Fruit fly (Drosophila melanogaster): ENCODE results near the gene slp2.

slp2 gene

DNA sequence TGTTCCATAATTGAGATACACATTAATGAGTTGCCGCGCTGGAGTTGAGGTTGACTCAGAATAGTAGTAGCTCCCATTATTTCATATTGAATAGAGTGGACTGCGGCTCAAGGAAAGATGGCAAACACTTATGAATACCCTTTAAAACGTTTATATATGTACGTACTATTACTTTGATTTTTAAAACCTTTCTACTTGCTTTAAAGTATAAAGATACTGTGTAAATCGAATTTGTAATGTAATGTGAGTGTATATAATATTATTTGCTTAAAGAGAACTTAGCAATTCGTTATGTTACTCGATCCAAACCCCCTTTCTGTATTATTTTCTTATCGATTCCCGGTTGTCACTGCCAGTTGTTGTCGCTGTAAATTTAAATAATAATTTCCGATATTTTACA is 14.7 kb downstream of the slp2 start (continued):
- TF ChIP-seq hkb (optimal IDR thresholded peaks at IDR 0.05) (no peak), hkb (GFP tag; IDR thresholded peaks at IDR 0.05) (no peak), CG1529 (GFP tag; optimal IDR thresholded peaks at IDR 0.05) (peak; percentile 42), CoRest (tag; optimal IDR thresholded peaks at IDR 0.05) (peak; percentile 51)

DNA sequence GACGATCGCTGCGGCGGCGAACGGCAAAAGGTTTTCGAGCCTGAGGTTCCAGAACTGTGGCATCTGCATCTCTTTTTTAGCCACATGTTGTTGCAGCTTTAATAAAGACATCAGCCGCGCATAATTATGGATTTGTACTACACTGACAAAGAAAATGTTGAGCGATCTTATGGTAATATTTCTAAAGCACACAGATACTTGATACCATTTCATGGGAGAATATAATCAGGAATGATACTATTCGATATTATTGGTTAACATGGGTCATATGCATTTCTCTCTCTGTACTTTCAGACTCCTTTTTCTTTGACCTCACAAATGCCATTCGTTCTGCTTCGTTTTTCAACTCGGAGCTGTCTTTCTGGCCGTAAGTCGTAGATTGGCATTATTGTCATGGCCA is 15.5 kb downstream of the slp2 start:
- no peak for TF ChIP-seq CG2116 (GFP tag; optimal IDR thresholded peaks at IDR 0.05)
- no peak for TF ChIP-seq ems (GFP tag; optimal IDR thresholded peaks at IDR 0.05)
- peak; percentile 61 for TF ChIP-seq CG6689 (GFP tag; IDR thresholded peaks at IDR 0.05)
- TF ChIP-seq NC2α (GFP tag; optimal IDR thresholded peaks at IDR 0.05) = no peak
- no peak for TF ChIP-seq crol (GFP tag; IDR thresholded peaks at IDR 0.05)
- TF ChIP-seq nmo (GFP tag; optimal IDR thresholded peaks at IDR 0.05) = peak; percentile 61
- no peak for TF ChIP-seq CG14441 (GFP tag; IDR thresholded peaks at IDR 0.05)
- peak; percentile 62 for TF ChIP-seq CG10267 (tag; optimal IDR thresholded peaks at IDR 0.05)
- peak; percentile 47 for TF ChIP-seq CG4424 (GFP tag; optimal IDR thresholded peaks at IDR 0.05)
- no peak for TF ChIP-seq CG11085 (GFP tag; IDR thresholded peaks at IDR 0.05)
- no peak for TF ChIP-seq org-1 (GFP tag; optimal IDR thresholded peaks at IDR 0.05)
- no peak for TF ChIP-seq Lpt (GFP tag; optimal IDR thresholded peaks at IDR 0.05)
- no peak for TF ChIP-seq Mrtf (GFP tag; IDR thresholded peaks at IDR 0.05)
- TF ChIP-seq Ets97D (GFP tag; optimal IDR thresholded peaks at IDR 0.05) = no peak
- TF ChIP-seq CG10959 (GFP tag; IDR thresholded peaks at IDR 0.05) = peak; percentile 43; the same call in 1 of the 2 replicates
- TF ChIP-seq CG11504 (tag; optimal IDR thresholded peaks at IDR 0.05) = peak; percentile 46
- no peak for TF ChIP-seq CG10543 (GFP tag; optimal IDR thresholded peaks at IDR 0.05)
- no peak for TF ChIP-seq ftz-f1 (GFP tag; optimal IDR thresholded peaks at IDR 0.05)
- no peak for TF ChIP-seq cato (GFP tag; optimal IDR thresholded peaks at IDR 0.05; ENCODE audit: borderline replicate concordance)
- no peak for TF ChIP-seq Nf-YB (GFP tag; optimal IDR thresholded peaks at IDR 0.05)
- TF ChIP-seq CG6813 (GFP tag; optimal IDR thresholded peaks at IDR 0.05) = no peak
- no peak for TF ChIP-seq CG11398 (GFP tag; optimal IDR thresholded peaks at IDR 0.05)
- TF ChIP-seq HLH54F (GFP tag; optimal IDR thresholded peaks at IDR 0.05) = no peak
- peak; percentile 60 for TF ChIP-seq fd96Cb (tag; optimal IDR thresholded peaks at IDR 0.05)
- no peak for TF ChIP-seq prd (optimal IDR thresholded peaks at IDR 0.05)
- peak; percentile 84; the same call in 2 of the 3 replicates for TF ChIP-seq prd (GFP tag; IDR thresholded peaks at IDR 0.05)
- TF ChIP-seq H15 (GFP tag; IDR thresholded peaks at IDR 0.05) = no peak
- no peak for TF ChIP-seq CG11723 (GFP tag; optimal IDR thresholded peaks at IDR 0.05)
- peak; percentile 56 for TF ChIP-seq CG9727 (GFP tag; optimal IDR thresholded peaks at IDR 0.05)
- no peak for TF ChIP-seq insv (GFP tag; optimal IDR thresholded peaks at IDR 0.05)
- no peak for TF ChIP-seq pho (GFP tag; optimal IDR thresholded peaks at IDR 0.05)
- TF ChIP-seq fu2 (GFP tag; optimal IDR thresholded peaks at IDR 0.05) = no peak
- no peak for TF ChIP-seq Sry-δ (GFP tag; optimal IDR thresholded peaks at IDR 0.05)
- TF ChIP-seq vvl (GFP tag; IDR thresholded peaks at IDR 0.05) = peak; percentile 64
- TF ChIP-seq her (GFP tag; optimal IDR thresholded peaks at IDR 0.05) = no peak
- TF ChIP-seq CG14050 (GFP tag; IDR thresholded peaks at IDR 0.05) = no peak
- TF ChIP-seq gcm2 (GFP tag; optimal IDR thresholded peaks at IDR 0.05) = no peak
- TF ChIP-seq onecut (GFP tag; IDR thresholded peaks at IDR 0.05) = no peak
- no peak for TF ChIP-seq CG15479 (GFP tag; optimal IDR thresholded peaks at IDR 0.05)
- no peak for TF ChIP-seq CG3065 (GFP tag; optimal IDR thresholded peaks at IDR 0.05)
- TF ChIP-seq CG13775 (GFP tag; optimal IDR thresholded peaks at IDR 0.05) = peak; percentile 9
- TF ChIP-seq Xrp1 (GFP tag; IDR thresholded peaks at IDR 0.05) = peak; percentile 70
- no peak for TF ChIP-seq HHEX (GFP tag; optimal IDR thresholded peaks at IDR 0.05)
- TF ChIP-seq aop (GFP tag; IDR thresholded peaks at IDR 0.05) = 0 out of 2 replicates have a peak, but pooled peaks have one; percentile 18
- TF ChIP-seq dan (GFP tag; IDR thresholded peaks at IDR 0.05) = no peak
- peak; percentile 30 for TF ChIP-seq CG18764 (GFP tag; optimal IDR thresholded peaks at IDR 0.05)
- peak in 1 of 2 experiments; percentile 25 for TF ChIP-seq Pdp1 (GFP tag; optimal IDR thresholded peaks at IDR 0.05)
